Worm (Caenorhabditis elegans): ENCODE results near the gene gcy-11.

gcy-11 gene

DNA sequence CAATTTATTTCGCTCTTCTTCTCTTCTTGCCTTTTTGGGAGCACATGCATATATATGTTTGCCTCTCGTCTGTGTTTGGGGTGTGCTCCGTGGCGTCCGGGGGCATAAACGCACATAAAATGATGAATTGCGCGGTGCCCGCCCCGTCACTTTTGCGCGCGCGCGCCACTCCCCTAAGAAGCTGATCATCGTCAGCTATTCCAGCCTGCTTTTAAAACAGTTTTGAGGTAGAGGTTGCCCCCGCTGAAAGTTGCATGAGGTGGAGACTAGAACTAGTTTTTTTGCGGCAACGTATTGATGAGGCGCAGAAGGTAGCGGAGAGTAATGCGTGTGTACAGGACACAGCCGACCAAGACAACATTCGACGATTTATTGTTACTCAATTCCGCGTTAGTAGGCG is 55.7 kb downstream of the gcy-11 start:
- TF ChIP-seq fos-1 (tag; optimal IDR thresholded peaks at IDR 0.05) (no peak), lin-15B (tag; optimal IDR thresholded peaks at IDR 0.05) (no peak), fkh-10 (GFP tag; optimal IDR thresholded peaks at IDR 0.05) (no peak), nhr-85 (tag) (peak; percentile 54), lin-39 (tag; optimal IDR thresholded peaks at IDR 0.05) (no peak), unc-130 (tag; optimal IDR thresholded peaks at IDR 0.05) (no peak)

DNA sequence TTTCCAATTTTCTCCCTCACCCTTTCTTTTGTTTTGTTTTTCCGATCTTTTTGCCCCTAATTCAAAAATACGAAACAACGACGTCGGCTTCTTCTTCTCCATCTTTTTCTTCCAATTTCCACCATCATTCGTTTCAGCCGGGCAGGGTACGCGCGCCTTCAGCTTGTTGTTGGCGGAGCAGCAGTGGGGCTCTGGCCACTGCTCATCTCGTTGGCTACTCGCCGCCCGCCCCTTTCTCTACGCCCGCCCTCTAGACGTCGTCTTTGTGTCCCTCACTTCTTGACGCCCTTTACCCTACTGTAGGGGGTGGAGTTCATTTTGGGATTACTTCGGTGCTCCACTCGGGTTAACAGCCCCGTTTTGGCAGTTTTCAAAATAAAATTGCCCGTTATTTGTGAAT is 56.4 kb downstream of the gcy-11 start:
- peak in 1 of 2 experiments; percentile 6 for TF ChIP-seq lsy-2 (tag; optimal IDR thresholded peaks at IDR 0.05)
- TF ChIP-seq lin-14 (GFP tag; optimal IDR thresholded peaks at IDR 0.05) = peak; percentile 39
- no peak for TF ChIP-seq elt-2 (tag; optimal IDR thresholded peaks at IDR 0.05)

DNA sequence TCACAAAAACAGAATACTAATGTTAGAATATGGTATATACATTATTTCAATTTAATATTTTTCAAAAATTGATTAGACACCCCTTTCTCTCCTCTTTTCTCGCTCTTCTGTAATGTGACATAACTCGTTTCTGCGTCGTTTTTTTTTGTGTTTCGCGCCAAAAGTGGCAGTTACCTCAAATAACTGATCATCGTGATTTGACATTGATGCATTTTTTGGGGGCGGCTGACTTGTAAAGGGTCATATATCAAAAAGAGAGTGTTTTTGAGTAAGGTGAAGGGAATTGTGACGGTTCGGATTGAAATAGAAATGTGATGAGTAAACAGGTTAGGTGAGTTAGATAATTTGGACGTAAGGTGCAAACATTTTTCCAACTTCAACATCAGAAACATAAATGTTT is 57.4 kb downstream of the gcy-11 start:
- no peak for TF ChIP-seq unc-62 (GFP tag; optimal IDR thresholded peaks at IDR 0.05)
- TF ChIP-seq irx-1 (tag; optimal IDR thresholded peaks at IDR 0.05) = no peak
- no peak for TF ChIP-seq nhr-12 (tag; optimal IDR thresholded peaks at IDR 0.05)
- TF ChIP-seq dsc-1 (tag; optimal IDR thresholded peaks at IDR 0.05) = no peak
- no peak for TF ChIP-seq mef-2 (tag; optimal IDR thresholded peaks at IDR 0.05)
- TF ChIP-seq snu-23 (GFP tag; optimal IDR thresholded peaks at IDR 0.05) = peak; percentile 40
- no peak for TF ChIP-seq zag-1 (tag; optimal IDR thresholded peaks at IDR 0.05)
- no peak for TF ChIP-seq nhr-47 (tag; optimal IDR thresholded peaks at IDR 0.05)
- TF ChIP-seq nhr-28 (tag; optimal IDR thresholded peaks at IDR 0.05) = no peak
- TF ChIP-seq tbx-2 (tag; optimal IDR thresholded peaks at IDR 0.05) = no peak
- TF ChIP-seq ceh-90 (tag; optimal IDR thresholded peaks at IDR 0.05) = no peak
- peak in 1 of 6 experiments; percentile 17 for TF ChIP-seq elt-3 (tag; optimal IDR thresholded peaks at IDR 0.05)
- no peak for TF ChIP-seq rnt-1 (tag; optimal IDR thresholded peaks at IDR 0.05)
- TF ChIP-seq blmp-1 (tag; optimal IDR thresholded peaks at IDR 0.05) = peak; percentile 30
- TF ChIP-seq xbp-1 (tag; optimal IDR thresholded peaks at IDR 0.05) = no peak
- no peak for TF ChIP-seq unc-98 (GFP tag; IDR thresholded peaks at IDR 0.05)
- TF ChIP-seq egl-27 (tag; optimal IDR thresholded peaks at IDR 0.05) = no peak
- no peak for TF ChIP-seq nhr-77 (tag; optimal IDR thresholded peaks at IDR 0.05)
- TF ChIP-seq pqm-1 (tag; optimal IDR thresholded peaks at IDR 0.05) = no peak
- no peak for TF ChIP-seq efl-3 (GFP tag; optimal IDR thresholded peaks at IDR 0.05)
- no peak for TF ChIP-seq F16B12.6 (tag; optimal IDR thresholded peaks at IDR 0.05)
- TF ChIP-seq vab-15 (tag; optimal IDR thresholded peaks at IDR 0.05) = peak; percentile 46
- no peak for TF ChIP-seq ceh-88 (GFP tag; IDR thresholded peaks at IDR 0.05)
- no peak for TF ChIP-seq lin-13 (GFP tag; optimal IDR thresholded peaks at IDR 0.05)
- no peak for TF ChIP-seq mdl-1 (tag; optimal IDR thresholded peaks at IDR 0.05)
- TF ChIP-seq unc-130 (tag; optimal IDR thresholded peaks at IDR 0.05) = no peak
- TF ChIP-seq sox-4 (tag; optimal IDR thresholded peaks at IDR 0.05) = no peak
- TF ChIP-seq tlp-1 (tag; optimal IDR thresholded peaks at IDR 0.05) = no peak
- TF ChIP-seq unc-86 (tag; optimal IDR thresholded peaks at IDR 0.05) = no peak
- no peak for TF ChIP-seq pax-3 (tag; optimal IDR thresholded peaks at IDR 0.05)
- no peak for TF ChIP-seq ces-1 (GFP tag; optimal IDR thresholded peaks at IDR 0.05)
- no peak for TF ChIP-seq mep-1 (tag; optimal IDR thresholded peaks at IDR 0.05)
- TF ChIP-seq C04F5.9 (tag; optimal IDR thresholded peaks at IDR 0.05) = no peak
- TF ChIP-seq nhr-11 (tag; optimal IDR thresholded peaks at IDR 0.05) = no peak
- TF ChIP-seq skn-1 (tag; optimal IDR thresholded peaks at IDR 0.05) = no peak
- TF ChIP-seq nhr-85 (tag) = peak; percentile 95
- no peak for TF ChIP-seq ztf-4 (tag; optimal IDR thresholded peaks at IDR 0.05)
- TF ChIP-seq egl-13 (tag; optimal IDR thresholded peaks at IDR 0.05) = no peak
- TF ChIP-seq lin-15B (tag; optimal IDR thresholded peaks at IDR 0.05) = no peak
- TF ChIP-seq nhr-84 (tag; optimal IDR thresholded peaks at IDR 0.05) = no peak
- TF ChIP-seq hlh-17 (GFP tag; optimal IDR thresholded peaks at IDR 0.05; ENCODE audit: borderline replicate concordance) = no peak
- TF ChIP-seq C16A3.4 (tag; optimal IDR thresholded peaks at IDR 0.05) = no peak
- TF ChIP-seq dpl-1 (GFP tag; optimal IDR thresholded peaks at IDR 0.05) = peak; percentile 10 to 46 (median 41)
- no peak for TF ChIP-seq zip-4 (GFP tag; optimal IDR thresholded peaks at IDR 0.05)
- no peak for TF ChIP-seq ceh-82 (tag; optimal IDR thresholded peaks at IDR 0.05)
- TF ChIP-seq fkh-10 (GFP tag; optimal IDR thresholded peaks at IDR 0.05) = no peak
